Worm (Caenorhabditis elegans) whole organism, L1 larva: Measurements from ENCODE around the gene T13C5.3.

Experiments used
- C16A3.4 ChIP-seq: fragments of 150-350 bp; optimal IDR thresholded peaks from 2 replicates; lab custom pipeline; 2014; ENCODE audit warnings: missing biosample characterization, missing genetic modification characterization
- F16B12.6 ChIP-seq: fragments of 150-350 bp; optimal IDR thresholded peaks from 2 replicates; lab custom pipeline; 2014; ENCODE audit warnings: missing biosample characterization, missing genetic modification characterization
- Y116A8C.19 ChIP-seq: sonication (generic microtip); optimal IDR thresholded peaks from 2 replicates; lab custom pipeline; 2016; ENCODE audit warnings: missing compliant biosample characterization, missing genetic modification characterization, borderline replicate concordance
- aha-1 ChIP-seq: fragments of 150-350 bp; optimal IDR thresholded peaks from 2 replicates; lab custom pipeline; 2014; ENCODE audit warnings: missing biosample characterization, missing genetic modification characterization
- aly-2 ChIP-seq: fragments of 150-350 bp; optimal IDR thresholded peaks from 2 replicates; lab custom pipeline; 2014; ENCODE audit warnings: missing biosample characterization, missing genetic modification characterization
- ama-1 ChIP-seq: fragments of 150-350 bp; optimal IDR thresholded peaks from 2 replicates; lab custom pipeline; 2014
- ceh-63 ChIP-seq: fragments of 200-800 bp; sonication (Bioruptor generic); optimal IDR thresholded peaks from 2 replicates; lab custom pipeline; 2018; ENCODE audit warnings: mild to moderate bottlenecking, missing genetic modification characterization, missing compliant biosample characterization
- ceh-8 ChIP-seq: fragments of 200-800 bp; sonication (Bioruptor generic); optimal IDR thresholded peaks from 2 replicates; lab custom pipeline; 2018; ENCODE audit warnings: mild to moderate bottlenecking, missing genetic modification characterization, moderate library complexity, missing compliant biosample characterization
- ceh-88 ChIP-seq: fragments of 200-800 bp; sonication (Bioruptor generic); IDR thresholded peaks from 2 replicates; pipeline ENCODE4 v1.3.6; 2022; ENCODE audit warnings: missing genetic modification characterization, missing compliant biosample characterization
- ceh-90 ChIP-seq: sonication (generic microtip); optimal IDR thresholded peaks from 2 replicates; lab custom pipeline; 2016; ENCODE audit warnings: missing genetic modification characterization, missing compliant biosample characterization
- ces-1 ChIP-seq: fragments of 150-350 bp; optimal IDR thresholded peaks from 2 replicates; lab custom pipeline; 2014; ENCODE audit warnings: missing biosample characterization, missing genetic modification reagents, missing genetic modification characterization
- dpl-1 ChIP-seq, 3 experiments: fragments of 150-350 bp in 2 of 3; sonication (generic microtip) in 1 of 3; optimal IDR thresholded peaks; 2 replicates each; lab custom pipeline; 2014 to 2017; ENCODE audit warnings: missing biosample characterization in 3 of 3, missing genetic modification characterization in 3 of 3, missing genetic modification reagents in 3 of 3
- efl-1 ChIP-seq, 4 experiments: fragments of 150-350 bp; optimal IDR thresholded peaks in 3 of 4; peaks in 1 of 4; 1 replicate in 1 of 4; 2 replicates in 3 of 4; lab custom pipeline; 2014; ENCODE audit warnings: missing biosample characterization in 2 of 4, missing genetic modification characterization in 2 of 4, missing genetic modification reagents in 2 of 4
- efl-3 ChIP-seq: fragments of 200-800 bp; sonication (Bioruptor generic); optimal IDR thresholded peaks from 2 replicates; lab custom pipeline; 2018; ENCODE audit warnings: mild to moderate bottlenecking, missing genetic modification characterization, missing compliant biosample characterization
- ets-5 ChIP-seq: fragments of 200-800 bp; sonication (Bioruptor generic); IDR thresholded peaks from 2 replicates; pipeline ENCODE4 v1.3.6; 2022; ENCODE audit warnings: missing genetic modification characterization, missing compliant biosample characterization
- fkh-10 ChIP-seq: sonication (generic microtip); optimal IDR thresholded peaks from 2 replicates; lab custom pipeline; 2017; ENCODE audit warnings: missing biosample characterization, missing genetic modification reagents, missing genetic modification characterization
- grh-1 ChIP-seq: fragments of 200-800 bp; sonication (Bioruptor generic); IDR thresholded peaks from 2 replicates; pipeline ENCODE4 v1.3.6; 2022; ENCODE audit warnings: missing genetic modification reagents, missing genetic modification characterization, missing compliant biosample characterization
- hlh-17 ChIP-seq: fragments of 200-800 bp; sonication (Bioruptor generic); optimal IDR thresholded peaks from 2 replicates; lab custom pipeline; 2018; ENCODE audit warnings: missing genetic modification characterization, mild to moderate bottlenecking, missing compliant biosample characterization, moderate library complexity, borderline replicate concordance
- hlh-4 ChIP-seq: sonication (generic microtip); optimal IDR thresholded peaks from 2 replicates; lab custom pipeline; 2016; ENCODE audit warnings: mild to moderate bottlenecking, missing genetic modification characterization, missing compliant biosample characterization
- hpl-2 ChIP-seq: fragments of 150-350 bp; optimal IDR thresholded peaks from 2 replicates; lab custom pipeline; 2014; ENCODE audit warnings: missing biosample characterization, missing genetic modification reagents, missing genetic modification characterization
- irx-1 ChIP-seq: sonication (generic microtip); optimal IDR thresholded peaks from 2 replicates; lab custom pipeline; 2016; ENCODE audit warnings: missing genetic modification characterization, missing compliant biosample characterization
- isw-1 ChIP-seq: fragments of 200-800 bp; sonication (Bioruptor generic); IDR thresholded peaks from 2 replicates; pipeline ENCODE4 v1.3.6; 2022; ENCODE audit warnings: missing genetic modification characterization, missing compliant biosample characterization
- lin-13 ChIP-seq: fragments of 150-350 bp; optimal IDR thresholded peaks from 2 replicates; lab custom pipeline; 2014; ENCODE audit warnings: missing biosample characterization, missing genetic modification reagents, missing genetic modification characterization
- lin-35 ChIP-seq, 2 experiments: fragments of 150-350 bp; optimal IDR thresholded peaks; 2 replicates each; lab custom pipeline; 2014; ENCODE audit warnings: missing biosample characterization in 2 of 2, missing genetic modification characterization in 2 of 2, missing genetic modification reagents in 2 of 2
- lin-39 ChIP-seq: fragments of 150-350 bp; optimal IDR thresholded peaks from 2 replicates; lab custom pipeline; 2014; ENCODE audit warnings: missing biosample characterization, missing genetic modification reagents, missing genetic modification characterization
- mdl-1 ChIP-seq, 2 experiments: fragments of 150-350 bp; optimal IDR thresholded peaks; 2 replicates each; lab custom pipeline; 2014 to 2017; ENCODE audit warnings: missing biosample characterization in 2 of 2, missing genetic modification characterization in 2 of 2, inconsistent platforms in 1 of 2
- nhr-11 ChIP-seq: fragments of 150-350 bp; optimal IDR thresholded peaks from 2 replicates; lab custom pipeline; 2014; ENCODE audit warnings: missing biosample characterization, missing genetic modification characterization
- nhr-19 ChIP-seq: fragments of 200-800 bp; sonication (Bioruptor generic); conservative IDR thresholded peaks from 2 replicates; pipeline ENCODE4 v1.3.6; 2022; ENCODE audit warnings: missing genetic modification characterization, missing compliant biosample characterization
- nhr-20 ChIP-seq: sonication (generic microtip); optimal IDR thresholded peaks from 2 replicates; lab custom pipeline; 2016; ENCODE audit warnings: mild to moderate bottlenecking, missing genetic modification characterization, missing compliant biosample characterization
- nhr-237 ChIP-seq: fragments of 150-350 bp; optimal IDR thresholded peaks from 2 replicates; lab custom pipeline; 2014; ENCODE audit warnings: missing biosample characterization, missing genetic modification characterization
- nhr-76 ChIP-seq: sonication (generic microtip); optimal IDR thresholded peaks from 2 replicates; lab custom pipeline; 2017; ENCODE audit warnings: missing biosample characterization, missing genetic modification characterization
- nhr-84 ChIP-seq: sonication (generic microtip); optimal IDR thresholded peaks from 2 replicates; lab custom pipeline; 2017; ENCODE audit warnings: missing biosample characterization, missing genetic modification characterization
- nhr-85 ChIP-seq: sonication (generic microtip); peaks from one replicate; lab custom pipeline; 2016; ENCODE audit warnings: missing genetic modification characterization, inconsistent platforms, missing compliant biosample characterization
- nhr-90 ChIP-seq: sonication (generic microtip); optimal IDR thresholded peaks from 2 replicates; lab custom pipeline; 2016; ENCODE audit warnings: mild to moderate bottlenecking, missing genetic modification characterization, missing compliant biosample characterization; ENCODE audit not compliant: poor library complexity
- pag-3 ChIP-seq: sonication (generic microtip); optimal IDR thresholded peaks from 2 replicates; lab custom pipeline; 2017; ENCODE audit warnings: missing genetic modification characterization, mild to moderate bottlenecking, missing compliant biosample characterization, antibody characterized with exemption, borderline replicate concordance; ENCODE audit not compliant: insufficient read depth
- pax-3 ChIP-seq: fragments of 200-800 bp; sonication (Bioruptor generic); optimal IDR thresholded peaks from 2 replicates; lab custom pipeline; 2018; ENCODE audit warnings: mild to moderate bottlenecking, missing genetic modification characterization, moderate library complexity, missing compliant biosample characterization
- pqm-1 ChIP-seq: sonication (generic microtip); optimal IDR thresholded peaks from 3 replicates; lab custom pipeline; 2017; ENCODE audit warnings: missing biosample characterization, missing genetic modification characterization
- rnt-1 ChIP-seq: sonication (generic microtip); optimal IDR thresholded peaks from 2 replicates; lab custom pipeline; 2016; ENCODE audit warnings: mild to moderate bottlenecking, missing genetic modification characterization, moderate library complexity, missing compliant biosample characterization
- snu-23 ChIP-seq: sonication (generic microtip); optimal IDR thresholded peaks from 2 replicates; lab custom pipeline; 2016; ENCODE audit warnings: missing genetic modification characterization, missing compliant biosample characterization
- swsn-7 ChIP-seq: sonication (generic microtip); optimal IDR thresholded peaks from 2 replicates; lab custom pipeline; 2016; ENCODE audit warnings: missing genetic modification characterization, missing compliant biosample characterization
- tbx-2 ChIP-seq: sonication (generic microtip); optimal IDR thresholded peaks from 2 replicates; lab custom pipeline; 2016; ENCODE audit warnings: missing genetic modification characterization, missing compliant biosample characterization
- tlp-1 ChIP-seq: fragments of 150-350 bp; optimal IDR thresholded peaks from 2 replicates; lab custom pipeline; 2014; ENCODE audit warnings: missing biosample characterization, missing genetic modification characterization
- unc-130 ChIP-seq: fragments of 150-350 bp; optimal IDR thresholded peaks from 2 replicates; lab custom pipeline; 2017; ENCODE audit warnings: missing biosample characterization, missing genetic modification characterization, inconsistent platforms
- unc-30 ChIP-seq: sonication (generic microtip); optimal IDR thresholded peaks from 2 replicates; lab custom pipeline; 2017; ENCODE audit warnings: missing biosample characterization, missing genetic modification characterization
- unc-62 ChIP-seq: fragments of 150-350 bp; optimal IDR thresholded peaks from 2 replicates; lab custom pipeline; 2014; ENCODE audit warnings: missing biosample characterization, missing genetic modification reagents, missing genetic modification characterization
- xbp-1 ChIP-seq: sonication (generic microtip); optimal IDR thresholded peaks from 2 replicates; lab custom pipeline; 2016; ENCODE audit warnings: missing genetic modification characterization, missing compliant biosample characterization
- zag-1 ChIP-seq: fragments of 150-350 bp; optimal IDR thresholded peaks from 2 replicates; lab custom pipeline; 2014; ENCODE audit warnings: missing biosample characterization, missing genetic modification characterization
- zip-4 ChIP-seq: fragments of 200-800 bp; sonication (Bioruptor generic); optimal IDR thresholded peaks from 2 replicates; lab custom pipeline; 2018; ENCODE audit warnings: mild to moderate bottlenecking, missing genetic modification characterization, moderate library complexity, missing compliant biosample characterization
- ztf-11 ChIP-seq, 2 experiments: sonication (generic microtip); optimal IDR thresholded peaks; 2 replicates each; lab custom pipeline; 2016 to 2017; ENCODE audit warnings: missing genetic modification characterization in 2 of 2, missing biosample characterization in 1 of 2, missing compliant biosample characterization in 1 of 2
- ztf-4 ChIP-seq: fragments of 150-350 bp; optimal IDR thresholded peaks from 2 replicates; lab custom pipeline; 2014; ENCODE audit warnings: missing biosample characterization, missing genetic modification characterization

Gene T13C5.3

ce11 chrX:6206305-6206704, 28.0 kb downstream of the T13C5.3 start, which contains the start of gene mtp-18:
mtp-18 (minus strand) TSS chrX:6206405.
- TF ChIP-seq ceh-63 (GFP tag; lab: Kevin White, UChicago) (no peak), swsn-7 (tag; lab: Kevin White, UChicago) (no peak), hlh-4 (tag; lab: Kevin White, UChicago) (no peak), lin-35 (GFP tag; optimal IDR thresholded peaks at IDR 0.05; lab: Kevin White, UChicago) (no peak)

ce11 chrX:6207687-6208088, 29.4 kb downstream of the T13C5.3 start, which contains the start of gene T13C5.6:
T13C5.6 (minus strand) TSS chrX:6207687.
- TF ChIP-seq unc-130 (peak; percentile 71), fkh-10 (peak; percentile 91), ztf-11 (tag; optimal IDR thresholded peaks at IDR 0.05; lab: Kevin White, UChicago) (peak in 1 of 2 experiments; percentile 86), ztf-4 (tag; lab: Kevin White, UChicago) (peak; percentile 81), nhr-90 (tag; lab: Kevin White, UChicago) (peak; percentile 93), ceh-88 (GFP tag; lab: Robert Waterston, UW) (peak; percentile 64), grh-1 (GFP tag; lab: Robert Waterston, UW) (peak; percentile 59), nhr-20 (tag; lab: Kevin White, UChicago) (peak; percentile 93), pax-3 (tag; lab: Kevin White, UChicago) (peak; percentile 83), aha-1 (tag; lab: Kevin White, UChicago) (peak; percentile 4), unc-62 (GFP tag; lab: Kevin White, UChicago) (no peak), F16B12.6 (no peak), hpl-2 (peak; percentile 89), efl-3 (GFP tag; lab: Kevin White, UChicago) (no peak), swsn-7 (tag; lab: Kevin White, UChicago) (peak; percentile 88), zip-4 (peak; percentile 63), irx-1 (tag; lab: Kevin White, UChicago) (peak; percentile 88), tlp-1 (tag; lab: Kevin White, UChicago) (no peak), Y116A8C.19 (tag; lab: Kevin White, UChicago) (peak; percentile 4), lin-35 (GFP tag; optimal IDR thresholded peaks at IDR 0.05; lab: Kevin White, UChicago) (peak; percentile 69 to 85), pag-3 (no peak), isw-1 (peak; percentile 70), dpl-1 (GFP tag; optimal IDR thresholded peaks at IDR 0.05; lab: Kevin White, UChicago) (peak in 2 of 3 experiments; percentile 44 to 45), rnt-1 (tag; lab: Kevin White, UChicago) (peak; percentile 97), zag-1 (tag; lab: Kevin White, UChicago) (peak; percentile 0), xbp-1 (peak; percentile 97), nhr-84 (tag; lab: Kevin White, UChicago) (no peak), nhr-19 (GFP tag; lab: Robert Waterston, UW) (peak; percentile 88), hlh-17 (GFP tag; lab: Kevin White, UChicago) (no peak), ets-5 (GFP tag; lab: Robert Waterston, UW) (no peak), lin-39 (tag; lab: Kevin White, UChicago) (peak; percentile 72), ces-1 (GFP tag; lab: Kevin White, UChicago) (no peak), ceh-8 (peak; percentile 78), ceh-63 (GFP tag; lab: Kevin White, UChicago) (no peak), lin-13 (GFP tag; lab: Kevin White, UChicago) (peak; percentile 70), efl-1 (optimal IDR thresholded peaks at IDR 0.05; lab: Kevin White, UChicago) (peak; percentile 64 to 66), efl-1 (GFP tag; optimal IDR thresholded peaks at IDR 0.05 in 1 of 2; lab: Kevin White, UChicago) (peak; percentile 52 to 96), ama-1 (lab: Kevin White, UChicago) (no peak), nhr-11 (tag; lab: Kevin White, UChicago) (no peak), nhr-237 (tag; lab: Kevin White, UChicago) (no peak), C16A3.4 (tag; lab: Kevin White, UChicago) (peak; percentile 93), aly-2 (tag; lab: Kevin White, UChicago) (peak; percentile 42), snu-23 (GFP tag; lab: Kevin White, UChicago) (peak; percentile 95), ceh-90 (tag; lab: Kevin White, UChicago) (peak; percentile 81), tbx-2 (tag; lab: Kevin White, UChicago) (peak; percentile 91), unc-30 (tag; lab: Kevin White, UChicago) (no peak), nhr-85 (tag; lab: Kevin White, UChicago) (peak; percentile 93), nhr-76 (tag; lab: Kevin White, UChicago) (peak; percentile 67), mdl-1 (tag; optimal IDR thresholded peaks at IDR 0.05; lab: Kevin White, UChicago) (peak in 1 of 2 experiments; percentile 87), pqm-1 (tag; lab: Kevin White, UChicago) (no peak)
